Fruit fly (Drosophila melanogaster): Measurements from ENCODE around the gene msb1l.
A peak's percentile ranks its signal among the peaks of the same experiment; 100 is the strongest.

Gene msb1l

DNA sequence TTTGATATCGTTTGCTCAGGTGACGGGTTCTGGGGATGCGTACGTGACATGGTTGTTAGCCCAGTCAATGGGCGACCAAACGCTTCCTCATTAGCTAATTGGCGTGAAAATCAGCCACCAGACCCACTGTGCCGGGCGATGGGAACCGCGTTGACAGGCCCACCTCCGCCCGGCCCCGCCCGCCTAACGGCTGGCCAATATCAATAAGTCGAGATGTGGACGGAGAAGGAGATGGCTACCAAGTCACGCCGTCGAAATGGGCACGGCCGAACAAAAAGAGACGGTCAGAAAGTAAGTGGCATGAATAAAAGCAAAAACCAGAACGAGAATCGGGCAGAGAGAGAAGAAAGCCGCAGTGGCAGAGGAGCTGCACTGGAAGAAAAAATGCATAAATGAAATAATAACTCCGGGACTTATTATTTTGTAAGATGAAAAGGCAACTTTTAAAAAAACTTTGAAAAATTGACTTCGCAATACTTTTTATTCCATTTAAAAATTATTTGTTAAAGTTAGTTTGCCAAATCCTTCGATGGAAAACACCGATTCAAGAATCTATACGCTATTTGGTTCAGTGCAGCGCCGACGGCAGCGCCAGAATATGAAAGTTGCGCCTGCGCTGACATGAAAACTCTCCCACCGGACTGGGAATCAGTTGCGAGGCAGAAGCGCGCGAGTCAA is 39.6 kb upstream of the msb1l start, which contains the start of gene CG13082:
Gene CG13082 (plus strand): TSS at position 647 of the 678 bp plus-strand sequence.
- TF ChIP-seq CG7101 (tag; optimal IDR thresholded peaks at IDR 0.05): no peak
- TF ChIP-seq CG11617 (GFP tag; optimal IDR thresholded peaks at IDR 0.05): no peak
- no peak for TF ChIP-seq CG14711 (tag; optimal IDR thresholded peaks at IDR 0.05)
- no peak for TF ChIP-seq Hr96 (GFP tag; optimal IDR thresholded peaks at IDR 0.05)
- no peak for TF ChIP-seq cic (GFP tag; optimal IDR thresholded peaks at IDR 0.05)
- no peak for TF ChIP-seq pad (GFP tag; optimal IDR thresholded peaks at IDR 0.05)
- TF ChIP-seq toe (GFP tag; optimal IDR thresholded peaks at IDR 0.05): no peak
- TF ChIP-seq bab1 (GFP tag; optimal IDR thresholded peaks at IDR 0.05): no peak
- no peak for TF ChIP-seq kay (GFP tag; ENCODE audit: borderline replicate concordance)
- no peak for TF ChIP-seq CG5204 (GFP tag; optimal IDR thresholded peaks at IDR 0.05)
- no peak for TF ChIP-seq CG12768 (GFP tag; optimal IDR thresholded peaks at IDR 0.05)

DNA sequence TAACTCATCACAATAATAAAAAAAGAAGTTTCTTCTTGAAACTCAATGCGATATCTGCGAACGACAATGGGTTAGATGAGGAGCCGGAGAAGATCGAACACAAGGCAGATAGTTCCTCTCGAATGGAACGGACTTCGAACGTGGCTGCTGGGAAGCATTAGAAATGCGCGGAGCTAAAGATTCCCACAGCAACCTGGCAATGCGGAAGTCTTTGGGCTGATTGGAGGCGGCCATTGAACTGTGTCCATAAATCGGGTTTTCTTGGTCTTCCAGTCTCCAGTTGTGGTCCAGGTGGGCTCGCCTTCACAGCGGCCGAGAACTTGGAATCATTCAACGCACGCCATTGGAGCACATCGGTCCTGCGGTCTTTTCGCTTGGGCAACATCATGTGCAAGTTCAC is 37.2 kb upstream of the msb1l start, which contains the start of gene CG13081:
Gene CG13081 (plus strand): TSS at position 301 of the 400 bp plus-strand sequence.
- TF ChIP-seq Hr96 (GFP tag; optimal IDR thresholded peaks at IDR 0.05) (no peak), Mnt (GFP tag; optimal IDR thresholded peaks at IDR 0.05) (no peak), kay (GFP tag; ENCODE audit: borderline replicate concordance) (no peak), pad (GFP tag; optimal IDR thresholded peaks at IDR 0.05) (no peak), Crg-1 (GFP tag; optimal IDR thresholded peaks at IDR 0.05) (no peak), Clk (GFP tag; optimal IDR thresholded peaks at IDR 0.05) (no peak), tj (GFP tag; optimal IDR thresholded peaks at IDR 0.05) (no peak), CG11617 (GFP tag; optimal IDR thresholded peaks at IDR 0.05) (no peak)

DNA sequence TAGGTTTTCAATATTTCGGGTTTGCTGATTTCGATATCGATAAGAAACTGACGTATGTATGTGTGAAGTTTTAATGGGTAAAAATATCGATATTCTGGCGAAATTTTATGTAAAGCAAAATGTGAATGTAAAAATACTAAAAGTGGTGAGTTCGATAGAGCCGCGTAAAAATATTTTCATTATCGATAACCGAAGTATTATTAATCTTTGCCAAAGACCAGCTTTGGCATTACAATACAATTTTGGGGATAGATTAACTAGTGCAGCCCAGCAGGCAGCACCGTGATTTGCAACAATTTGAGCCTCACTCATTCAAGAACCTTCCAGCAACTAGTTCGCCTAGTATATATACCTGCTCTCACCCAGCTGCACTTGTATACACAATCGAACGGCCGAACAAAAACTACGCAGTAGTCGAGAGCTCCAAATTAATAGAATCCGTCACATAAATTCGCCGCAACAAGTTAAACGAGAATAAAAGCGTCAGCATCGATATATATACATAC is 35.2 kb upstream of the msb1l start:
- no peak for TF ChIP-seq Crg-1 (GFP tag; optimal IDR thresholded peaks at IDR 0.05)
- TF ChIP-seq CG7101 (tag; optimal IDR thresholded peaks at IDR 0.05): peak; percentile 14
- peak; percentile 8 for TF ChIP-seq CG1620 (GFP tag; optimal IDR thresholded peaks at IDR 0.05)
- no peak for TF ChIP-seq CG5204 (GFP tag; optimal IDR thresholded peaks at IDR 0.05)
- no peak for TF ChIP-seq pad (GFP tag; optimal IDR thresholded peaks at IDR 0.05)
- TF ChIP-seq CG11617 (GFP tag; optimal IDR thresholded peaks at IDR 0.05): peak; percentile 22
- no peak for TF ChIP-seq CG33017 (tag; optimal IDR thresholded peaks at IDR 0.05)
- TF ChIP-seq cic (GFP tag; optimal IDR thresholded peaks at IDR 0.05): no peak
- peak; percentile 34 for TF ChIP-seq Mnt (GFP tag; optimal IDR thresholded peaks at IDR 0.05)
- no peak for TF ChIP-seq ovo (GFP tag; optimal IDR thresholded peaks at IDR 0.05)
- no peak for TF ChIP-seq Hr96 (GFP tag; optimal IDR thresholded peaks at IDR 0.05)
- TF ChIP-seq CG14711 (tag; optimal IDR thresholded peaks at IDR 0.05): no peak
- no peak for TF ChIP-seq toe (GFP tag; optimal IDR thresholded peaks at IDR 0.05)
- peak; percentile 41 to 89 for TF ChIP-seq cnc (optimal IDR thresholded peaks at IDR 0.05)
- peak; percentile 95 for TF ChIP-seq kay (GFP tag; ENCODE audit: borderline replicate concordance)
- TF ChIP-seq tj (GFP tag; optimal IDR thresholded peaks at IDR 0.05): no peak
- no peak for TF ChIP-seq CG12768 (GFP tag; optimal IDR thresholded peaks at IDR 0.05)
- TF ChIP-seq bab1 (GFP tag; optimal IDR thresholded peaks at IDR 0.05): peak; percentile 60
- no peak for TF ChIP-seq CG7045 (GFP tag; optimal IDR thresholded peaks at IDR 0.05)

DNA sequence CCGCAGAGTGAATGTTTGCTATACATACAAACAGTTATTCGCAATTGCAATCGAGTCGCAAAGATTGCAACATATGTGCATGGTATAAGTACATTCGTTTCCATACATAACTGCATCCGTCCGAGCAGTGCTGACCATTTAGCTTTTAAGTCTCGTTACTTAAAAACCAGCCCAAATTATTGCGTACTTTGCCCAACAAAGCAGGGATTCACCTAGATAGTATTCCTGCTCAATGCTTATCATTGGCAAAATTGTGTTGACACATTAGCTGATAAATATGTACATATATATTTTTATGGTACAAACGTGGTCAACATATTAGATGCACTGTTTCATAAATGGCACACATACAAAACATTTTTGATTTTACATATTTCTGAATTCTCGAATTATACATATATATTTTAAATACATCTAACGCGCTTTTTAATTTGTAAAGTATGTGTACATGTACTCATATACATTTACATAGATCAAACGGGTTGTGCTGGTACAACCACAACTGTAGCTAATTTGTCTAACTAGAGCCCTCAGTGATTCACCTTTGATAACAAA is 34.4 kb upstream of the msb1l start:
- TF ChIP-seq CG33017 (tag; optimal IDR thresholded peaks at IDR 0.05) (peak; percentile 21), kay (GFP tag; ENCODE audit: borderline replicate concordance) (peak; percentile 48), CG12768 (GFP tag; optimal IDR thresholded peaks at IDR 0.05) (no peak), CG11617 (GFP tag; optimal IDR thresholded peaks at IDR 0.05) (no peak)

DNA sequence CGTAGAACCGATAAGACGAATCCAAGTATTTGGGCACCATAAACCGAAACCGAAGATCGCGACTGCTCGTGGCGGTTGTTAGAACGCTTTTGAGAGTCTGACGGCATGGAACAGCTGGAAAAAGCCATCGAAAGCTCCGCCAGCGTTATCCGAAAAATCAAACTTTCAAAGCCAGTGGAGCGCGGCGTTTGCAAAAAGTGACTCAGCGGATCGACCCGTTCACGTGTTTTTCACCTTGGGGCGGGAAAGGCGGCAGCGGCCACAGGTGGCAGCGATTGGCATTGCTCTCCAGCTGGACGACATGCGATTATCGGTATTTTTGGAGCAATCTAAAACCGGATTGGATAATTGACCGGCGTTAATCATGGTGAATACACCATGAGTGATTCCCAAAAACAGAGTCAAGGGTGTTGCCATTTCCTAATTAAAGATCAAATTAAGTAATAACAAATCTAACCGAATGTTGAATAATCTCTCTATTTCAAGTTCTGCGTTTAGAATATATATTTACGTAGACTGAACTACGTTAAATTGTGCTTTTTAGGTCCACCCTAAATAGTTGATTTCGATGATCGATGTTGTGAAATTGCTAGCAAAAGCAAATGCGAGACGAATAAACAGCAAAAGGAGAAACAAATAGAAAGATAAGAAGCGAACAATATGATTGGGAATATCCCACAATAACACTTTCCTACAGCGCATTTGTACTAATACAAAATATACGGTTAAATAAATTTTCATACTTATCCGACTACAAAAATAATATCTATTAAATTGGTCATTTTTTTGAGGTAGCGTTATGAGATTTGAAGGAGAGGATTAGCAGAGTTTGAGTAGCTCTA is 30.4 kb upstream of the msb1l start, which contains the start of gene CG10337:
Gene CG10337 (minus strand): TSS at position 91 of the 842 bp plus-strand sequence.
- peak; percentile 34 for TF ChIP-seq pad (GFP tag; optimal IDR thresholded peaks at IDR 0.05)
- TF ChIP-seq cnc (optimal IDR thresholded peaks at IDR 0.05): peak; percentile 44 to 86
- TF ChIP-seq CG11617 (GFP tag; optimal IDR thresholded peaks at IDR 0.05): peak; percentile 85
- TF ChIP-seq bab1 (GFP tag; optimal IDR thresholded peaks at IDR 0.05): peak; percentile 60
- peak; percentile 74 for TF ChIP-seq cic (GFP tag; optimal IDR thresholded peaks at IDR 0.05)
- peak; percentile 21 for TF ChIP-seq Hr96 (GFP tag; optimal IDR thresholded peaks at IDR 0.05)
- no peak for TF ChIP-seq ovo (GFP tag; optimal IDR thresholded peaks at IDR 0.05)
- TF ChIP-seq Clk (GFP tag; optimal IDR thresholded peaks at IDR 0.05): no peak
- TF ChIP-seq CG1620 (GFP tag; optimal IDR thresholded peaks at IDR 0.05): no peak
- TF ChIP-seq CG12768 (GFP tag; optimal IDR thresholded peaks at IDR 0.05): peak; percentile 77
- TF ChIP-seq toe (GFP tag; optimal IDR thresholded peaks at IDR 0.05): no peak
- TF ChIP-seq CG7101 (tag; optimal IDR thresholded peaks at IDR 0.05): peak; percentile 80
- TF ChIP-seq Mnt (GFP tag; optimal IDR thresholded peaks at IDR 0.05): peak; percentile 62
- no peak for TF ChIP-seq Crg-1 (GFP tag; optimal IDR thresholded peaks at IDR 0.05)
- peak; percentile 72 for TF ChIP-seq tj (GFP tag; optimal IDR thresholded peaks at IDR 0.05)
- peak; percentile 73 for TF ChIP-seq CG33017 (tag; optimal IDR thresholded peaks at IDR 0.05)
- TF ChIP-seq kay (GFP tag; ENCODE audit: borderline replicate concordance): peak; percentile 70
- TF ChIP-seq CG14711 (tag; optimal IDR thresholded peaks at IDR 0.05): peak; percentile 67
- peak; percentile 71 for TF ChIP-seq CG7045 (GFP tag; optimal IDR thresholded peaks at IDR 0.05)
- peak; percentile 56 for TF ChIP-seq CG5204 (GFP tag; optimal IDR thresholded peaks at IDR 0.05)

Measured in whole organism, adult.